Fruit fly (Drosophila melanogaster) whole organism, wandering third instar larva: ENCODE data around the gene Ca-beta.

ENCODE experiments used
- Abd-B ChIP-seq: fragments of >200 bp; optimal IDR thresholded peaks from 2 replicates; lab custom pipeline; 2017; ENCODE audit warnings: missing biosample characterization, missing genetic modification characterization
- CG32264 ChIP-seq: fragments of 200-800 bp; sonication (Bioruptor generic); optimal IDR thresholded peaks from 2 replicates; lab custom pipeline; 2016; ENCODE audit warnings: missing biosample characterization, missing genetic modification characterization
- CG9705 ChIP-seq: fragments of 200-800 bp; sonication (Bioruptor generic); optimal IDR thresholded peaks from 2 replicates; lab custom pipeline; 2018; ENCODE audit warnings: missing biosample characterization, mild to moderate bottlenecking, missing genetic modification characterization
- CrebA ChIP-seq: fragments of 200-800 bp; sonication (Bioruptor generic); optimal IDR thresholded peaks from 2 replicates; lab custom pipeline; 2016; ENCODE audit warnings: missing biosample characterization, mild to moderate bottlenecking, missing genetic modification characterization, borderline replicate concordance
- Dfd ChIP-seq: fragments of >200 bp; optimal IDR thresholded peaks from 2 replicates; lab custom pipeline; 2017; ENCODE audit warnings: missing biosample characterization, missing genetic modification characterization
- Dif ChIP-seq: fragments of 200-275, 200-300 bp; sonication (Bioruptor generic); optimal IDR thresholded peaks from 2 replicates; lab custom pipeline; 2018; ENCODE audit warnings: missing biosample characterization, missing genetic modification characterization; ENCODE audit not compliant: partially characterized antibody
- GATAd ChIP-seq: sonication (Bioruptor generic); optimal IDR thresholded peaks from 2 replicates; lab custom pipeline; 2016; ENCODE audit warnings: missing biosample characterization, missing genetic modification characterization
- HLH106 ChIP-seq: fragments of 200-800 bp; optimal IDR thresholded peaks from 3 replicates; lab custom pipeline; 2019; ENCODE audit warnings: missing biosample characterization, mild to moderate bottlenecking, missing genetic modification characterization, moderate library complexity
- Hnf4 ChIP-seq: fragments of 200-800 bp; sonication (Bioruptor generic); optimal IDR thresholded peaks from 2 replicates; lab custom pipeline; 2016; ENCODE audit warnings: missing biosample characterization, mild to moderate bottlenecking, missing genetic modification characterization
- Hr78 ChIP-seq: fragments of >200 bp; optimal IDR thresholded peaks from 2 replicates; lab custom pipeline; 2017; ENCODE audit warnings: missing biosample characterization, missing genetic modification characterization
- Hr83 ChIP-seq: fragments of 200-300 bp; sonication (Bioruptor generic); optimal IDR thresholded peaks from 2 replicates; lab custom pipeline; 2016; ENCODE audit warnings: missing biosample characterization, mild to moderate bottlenecking, missing genetic modification characterization, moderate library complexity; ENCODE audit not compliant: poor library complexity, severe bottlenecking
- Jra ChIP-seq: sonication (Bioruptor generic); optimal IDR thresholded peaks from 2 replicates; lab custom pipeline; 2016; ENCODE audit warnings: missing biosample characterization, missing genetic modification characterization
- Mio ChIP-seq: sonication (Bioruptor generic); optimal IDR thresholded peaks from 2 replicates; lab custom pipeline; 2016; ENCODE audit warnings: missing biosample characterization, missing genetic modification characterization
- Myc ChIP-seq: fragments of >200 bp; optimal IDR thresholded peaks from 2 replicates; lab custom pipeline; 2017
- N ChIP-seq: fragments of >200 bp; optimal IDR thresholded peaks from 2 replicates; lab custom pipeline; 2018; ENCODE audit warnings: missing biosample characterization, missing external identifiers, missing genetic modification characterization
- OdsH ChIP-seq: fragments of 200-800 bp; sonication (Bioruptor generic); optimal IDR thresholded peaks from 2 replicates; lab custom pipeline; 2016; ENCODE audit warnings: missing biosample characterization, mild to moderate bottlenecking, missing genetic modification characterization
- Rel ChIP-seq, 2 experiments: fragments of 200-800 bp; sonication (Bioruptor generic) in 1 of 2; optimal IDR thresholded peaks; 2 replicates in 1 of 2; 3 replicates in 1 of 2; lab custom pipeline; 2016 to 2019; ENCODE audit warnings: mild to moderate bottlenecking in 2 of 2, missing biosample characterization in 2 of 2, missing genetic modification characterization in 2 of 2, moderate library complexity in 1 of 2
- Sp1 ChIP-seq: fragments of 200-800 bp; sonication (Bioruptor generic); optimal IDR thresholded peaks from 3 replicates; lab custom pipeline; 2019; ENCODE audit warnings: missing biosample characterization, mild to moderate bottlenecking, missing genetic modification characterization, moderate library complexity
- Vsx2 ChIP-seq: fragments of 200-300, 225-300 bp; sonication (Bioruptor generic); optimal IDR thresholded peaks from 2 replicates; lab custom pipeline; 2018; ENCODE audit warnings: missing biosample characterization, missing genetic modification characterization; ENCODE audit not compliant: partially characterized antibody
- br ChIP-seq: fragments of 200-800 bp; sonication (Bioruptor generic); optimal IDR thresholded peaks from 2 replicates; lab custom pipeline; 2016; ENCODE audit warnings: missing biosample characterization, missing genetic modification characterization
- brk ChIP-seq: fragments of 200-800 bp; sonication (Bioruptor generic); optimal IDR thresholded peaks from 2 replicates; lab custom pipeline; 2016; ENCODE audit warnings: missing biosample characterization, mild to moderate bottlenecking, missing genetic modification characterization
- dl ChIP-seq, 2 experiments: fragments of 175-275, 200-275 bp in 1 of 2; fragments of 200-275 bp in 1 of 2; sonication (Bioruptor generic); optimal IDR thresholded peaks; lab custom pipeline; 2018; ENCODE audit warnings: mild to moderate bottlenecking in 2 of 2, missing biosample characterization in 2 of 2, missing genetic modification characterization in 2 of 2, moderate library complexity in 2 of 2; ENCODE audit not compliant: partially characterized antibody in 2 of 2, insufficient read depth in 1 of 2
- dmrt93B ChIP-seq: fragments of 200-800 bp; sonication (Bioruptor generic); optimal IDR thresholded peaks from 2 replicates; lab custom pipeline; 2018; ENCODE audit warnings: missing biosample characterization, mild to moderate bottlenecking, missing genetic modification characterization
- dsf ChIP-seq: sonication (Bioruptor generic); optimal IDR thresholded peaks from 2 replicates; lab custom pipeline; 2016; ENCODE audit warnings: missing biosample characterization, missing genetic modification characterization, borderline replicate concordance
- ey ChIP-seq: fragments of 200-800 bp; sonication (Bioruptor generic); optimal IDR thresholded peaks from 2 replicates; lab custom pipeline; 2016; ENCODE audit warnings: missing biosample characterization, missing genetic modification characterization
- foxo ChIP-seq, 2 experiments: fragments of 200-800 bp; sonication (Bioruptor generic); optimal IDR thresholded peaks; 2 replicates in 1 of 2; 3 replicates in 1 of 2; lab custom pipeline; 2016 to 2017; ENCODE audit warnings: missing biosample characterization in 2 of 2, missing genetic modification characterization in 2 of 2
- fru ChIP-seq: fragments of 200-800 bp; sonication (Bioruptor generic); optimal IDR thresholded peaks from 3 replicates; lab custom pipeline; 2016; ENCODE audit warnings: missing biosample characterization, mild to moderate bottlenecking, missing genetic modification characterization
- h ChIP-seq: fragments of 200-800 bp; sonication (Bioruptor generic); optimal IDR thresholded peaks from 3 replicates; lab custom pipeline; 2016; ENCODE audit warnings: missing biosample characterization, mild to moderate bottlenecking, missing genetic modification characterization
- jim ChIP-seq: fragments of 175-275, 200-325 bp; sonication (Bioruptor generic); optimal IDR thresholded peaks from 2 replicates; lab custom pipeline; 2016; ENCODE audit warnings: missing biosample characterization, mild to moderate bottlenecking, missing genetic modification characterization
- lola ChIP-seq: fragments of >200 bp; optimal IDR thresholded peaks from 2 replicates; lab custom pipeline; 2017; ENCODE audit warnings: missing biosample characterization, missing genetic modification characterization
- pan ChIP-seq: fragments of >200 bp; optimal IDR thresholded peaks from 2 replicates; lab custom pipeline; 2017
- psq ChIP-seq: fragments of 200-800 bp; sonication (Bioruptor generic); optimal IDR thresholded peaks from 3 replicates; lab custom pipeline; 2017; ENCODE audit warnings: missing biosample characterization, mild to moderate bottlenecking, missing genetic modification characterization, moderate library complexity
- rgr ChIP-seq: fragments of 200-800 bp; sonication (Bioruptor generic); optimal IDR thresholded peaks from 3 replicates; lab custom pipeline; 2016; ENCODE audit warnings: missing biosample characterization, mild to moderate bottlenecking, missing genetic modification characterization
- sage ChIP-seq: fragments of 200-800 bp; sonication (Bioruptor generic); optimal IDR thresholded peaks from 2 replicates; lab custom pipeline; 2016; ENCODE audit warnings: missing biosample characterization, mild to moderate bottlenecking, missing genetic modification characterization
- sv ChIP-seq: fragments of 200-800 bp; sonication (Bioruptor generic); optimal IDR thresholded peaks from 3 replicates; lab custom pipeline; 2016; ENCODE audit warnings: missing biosample characterization, missing genetic modification characterization
- tai ChIP-seq: sonication (Bioruptor generic); optimal IDR thresholded peaks from 2 replicates; lab custom pipeline; 2016; ENCODE audit warnings: missing biosample characterization, missing genetic modification characterization
- usp ChIP-seq: fragments of >200 bp; optimal IDR thresholded peaks from 2 replicates; lab custom pipeline; 2017; ENCODE audit warnings: missing biosample characterization, missing genetic modification characterization
- woc ChIP-seq: sonication (Bioruptor generic); optimal IDR thresholded peaks from 2 replicates; lab custom pipeline; 2016; ENCODE audit warnings: missing biosample characterization, mild to moderate bottlenecking, missing genetic modification characterization

Gene Ca-beta

dm6 chr2L:11224443-11224842 lies 21.1 kb upstream of the Ca-beta start:
- TF ChIP-seq Jra (GFP tag; lab: Kevin White, UChicago) (no peak), dmrt93B (GFP tag; lab: Kevin White, UChicago) (no peak), brk (GFP tag; lab: Kevin White, UChicago) (no peak), fru (GFP tag; lab: Kevin White, UChicago) (no peak), rgr (GFP tag; lab: Kevin White, UChicago) (no peak)

- TF ChIP-seq Sp1 (GFP tag; lab: Kevin White, UChicago) (peak; percentile 74), h (GFP tag; lab: Kevin White, UChicago) (peak; percentile 69), ey (GFP tag; lab: Kevin White, UChicago) (peak; percentile 77), Rel (GFP tag; optimal IDR thresholded peaks at IDR 0.05; lab: Kevin White, UChicago) (peak; percentile 11), Rel (tag; optimal IDR thresholded peaks at IDR 0.05; lab: Kevin White, UChicago) (no peak), dmrt93B (GFP tag; lab: Kevin White, UChicago) (peak; percentile 33), dsf (GFP tag; lab: Kevin White, UChicago) (no peak), psq (GFP tag; lab: Kevin White, UChicago) (peak; percentile 81), brk (GFP tag; lab: Kevin White, UChicago) (peak; percentile 22), jim (no peak), CG9705 (GFP tag; lab: Kevin White, UChicago) (peak; percentile 9), dl (GFP tag; optimal IDR thresholded peaks at IDR 0.05; lab: Kevin White, UChicago; ENCODE audit: insufficient read depth in 1 of 2, partially characterized antibody in 2 of 2) (no peak), fru (GFP tag; lab: Kevin White, UChicago) (peak; percentile 78), HLH106 (peak; percentile 70), tai (GFP tag; lab: Kevin White, UChicago) (peak; percentile 39), sage (peak; percentile 51), br (GFP tag; lab: Kevin White, UChicago) (peak; percentile 63), Abd-B (GFP tag; lab: Kevin White, UChicago) (no peak), CG32264 (GFP tag; lab: Kevin White, UChicago) (peak; percentile 4), Hnf4 (GFP tag; lab: Kevin White, UChicago) (peak; percentile 65), Myc (lab: Kevin White, UChicago) (no peak), foxo (GFP tag; optimal IDR thresholded peaks at IDR 0.05; lab: Kevin White, UChicago) (peak in 1 of 2 experiments; percentile 79), Hr78 (GFP tag; lab: Kevin White, UChicago) (no peak), rgr (GFP tag; lab: Kevin White, UChicago) (peak; percentile 77), OdsH (GFP tag; lab: Kevin White, UChicago) (peak; percentile 71), Jra (GFP tag; lab: Kevin White, UChicago) (peak; percentile 4), woc (GFP tag; lab: Kevin White, UChicago) (peak; percentile 17)
These were observed 18.7 kb upstream of the Ca-beta start for dm6 chr2L:11222079-11222478.

- no peak for TF ChIP-seq usp
- peak; percentile 15 for TF ChIP-seq Hr83 (GFP tag; lab: Kevin White, UChicago)
- TF ChIP-seq sage: no peak
- TF ChIP-seq jim: no peak
- peak; percentile 53 for TF ChIP-seq Dif (GFP tag; lab: Kevin White, UChicago)
- peak; percentile 5 for TF ChIP-seq woc (GFP tag; lab: Kevin White, UChicago)
- TF ChIP-seq tai (GFP tag; lab: Kevin White, UChicago): no peak
- TF ChIP-seq foxo (GFP tag; optimal IDR thresholded peaks at IDR 0.05; lab: Kevin White, UChicago): no peak
These were observed 18.0 kb upstream of the Ca-beta start for dm6 chr2L:11221296-11221698.

dm6 chr2L:11220783-11221182 lies 17.4 kb upstream of the Ca-beta start:
- TF ChIP-seq Vsx2 (no peak), br (GFP tag; lab: Kevin White, UChicago) (peak; percentile 38), dl (GFP tag; optimal IDR thresholded peaks at IDR 0.05; lab: Kevin White, UChicago; ENCODE audit: insufficient read depth in 1 of 2, partially characterized antibody in 2 of 2) (no peak), CG32264 (GFP tag; lab: Kevin White, UChicago) (no peak), sv (GFP tag; lab: Kevin White, UChicago) (no peak), Myc (lab: Kevin White, UChicago) (no peak), Abd-B (GFP tag; lab: Kevin White, UChicago) (no peak), dsf (GFP tag; lab: Kevin White, UChicago) (no peak), Jra (GFP tag; lab: Kevin White, UChicago) (no peak), HLH106 (peak; percentile 55), jim (no peak), tai (GFP tag; lab: Kevin White, UChicago) (no peak), Dfd (GFP tag; lab: Kevin White, UChicago) (no peak), Hr83 (GFP tag; lab: Kevin White, UChicago) (no peak), Hr78 (GFP tag; lab: Kevin White, UChicago) (no peak), psq (GFP tag; lab: Kevin White, UChicago) (peak; percentile 3), Mio (GFP tag; lab: Kevin White, UChicago) (no peak), pan (lab: Kevin White, UChicago) (no peak), woc (GFP tag; lab: Kevin White, UChicago) (peak; percentile 49), Dif (GFP tag; lab: Kevin White, UChicago) (no peak), usp (no peak), OdsH (GFP tag; lab: Kevin White, UChicago) (peak; percentile 2), foxo (GFP tag; optimal IDR thresholded peaks at IDR 0.05; lab: Kevin White, UChicago) (peak in 1 of 2 experiments; percentile 69), fru (GFP tag; lab: Kevin White, UChicago) (peak; percentile 63), rgr (GFP tag; lab: Kevin White, UChicago) (peak; percentile 32), CG9705 (GFP tag; lab: Kevin White, UChicago) (no peak), brk (GFP tag; lab: Kevin White, UChicago) (no peak), N (GFP tag; lab: Kevin White, UChicago) (no peak), GATAd (no peak), Sp1 (GFP tag; lab: Kevin White, UChicago) (peak; percentile 36), lola (GFP tag; lab: Kevin White, UChicago) (no peak), CrebA (GFP tag; lab: Kevin White, UChicago) (no peak)
